Fruit fly (Drosophila melanogaster): Measurements from ENCODE around the gene Tdrd3.

The Tdrd3 gene

DNA sequence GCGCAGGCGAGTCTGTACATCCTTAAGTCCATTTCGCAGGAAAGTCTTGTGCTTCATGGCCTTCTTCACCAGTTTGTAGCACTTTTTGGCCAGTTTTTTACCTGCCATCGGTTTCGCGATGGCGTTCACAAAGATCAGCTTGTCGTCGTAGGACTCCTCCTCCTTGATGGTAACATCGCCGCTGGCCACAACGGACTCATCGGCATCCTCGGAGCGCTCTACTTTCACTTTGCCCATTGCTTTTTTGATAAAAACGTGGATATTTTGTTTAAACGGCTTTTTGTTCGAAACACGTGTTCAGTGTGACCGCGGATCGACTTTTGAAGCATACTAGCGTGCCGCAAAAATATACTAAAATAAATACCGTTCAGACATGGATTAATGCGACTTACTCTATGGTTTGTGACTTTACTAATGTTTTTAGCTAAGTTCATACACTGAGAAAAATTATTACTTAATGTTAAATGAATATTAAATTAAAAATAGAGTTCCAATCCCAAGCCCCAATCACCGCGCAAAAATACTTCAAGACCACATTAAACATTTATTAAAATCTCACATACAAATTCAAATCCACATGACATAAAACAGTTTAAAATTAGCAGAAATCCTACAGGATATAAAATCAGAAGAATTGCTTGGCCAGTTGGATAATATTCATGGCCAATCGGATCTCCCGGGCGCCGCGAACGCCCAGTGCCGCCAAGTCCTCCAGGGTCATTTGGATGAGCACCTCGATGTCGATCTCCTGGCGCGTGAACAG lies 15.4 kb downstream of the Tdrd3 start, which contains the start of gene NHP2 (continued):
- TF ChIP-seq Dad (GFP tag; optimal IDR thresholded peaks at IDR 0.05) = peak; percentile 29
- peak; percentile 57 to 82 for TF ChIP-seq dpn (GFP tag; optimal IDR thresholded peaks at IDR 0.05)
- no peak for TF ChIP-seq CG15073 (GFP tag; optimal IDR thresholded peaks at IDR 0.05)
- peak; percentile 40 for TF ChIP-seq shn (GFP tag; optimal IDR thresholded peaks at IDR 0.05)
- TF ChIP-seq grn (GFP tag; optimal IDR thresholded peaks at IDR 0.05) = no peak
- TF ChIP-seq NFAT (GFP tag; IDR thresholded peaks at IDR 0.05) = peak; percentile 76; the same call in 1 of the 2 replicates
- peak in 1 of 3 experiments; percentile 66 for TF ChIP-seq lola (GFP tag; optimal IDR thresholded peaks at IDR 0.05)
- TF ChIP-seq Adf1 (GFP tag; IDR thresholded peaks at IDR 0.05) = peak; percentile 57
- TF ChIP-seq CG17829 (tag; optimal IDR thresholded peaks at IDR 0.05) = peak; percentile 86
- no peak for TF ChIP-seq CG4404 (GFP tag; IDR thresholded peaks at IDR 0.05)
- TF ChIP-seq CG5180 (GFP tag; optimal IDR thresholded peaks at IDR 0.05) = no peak
- peak; percentile 52 for TF ChIP-seq trh (GFP tag; optimal IDR thresholded peaks at IDR 0.05)
- peak; percentile 81 for TF ChIP-seq Hsf (GFP tag; optimal IDR thresholded peaks at IDR 0.05)
- TF ChIP-seq Ssrp (tag; optimal IDR thresholded peaks at IDR 0.05) = peak; percentile 70
- peak; percentile 50 for TF ChIP-seq CG6683 (GFP tag; optimal IDR thresholded peaks at IDR 0.05)
- peak; percentile 72 for TF ChIP-seq psq (GFP tag; optimal IDR thresholded peaks at IDR 0.05)
- 0 out of 2 replicates have a peak, but pooled peaks have one; percentile 15 for TF ChIP-seq gt (GFP tag; IDR thresholded peaks at IDR 0.05)
- peak; percentile 85 for TF ChIP-seq dysf (GFP tag; IDR thresholded peaks at IDR 0.05)
- peak; percentile 84 for TF ChIP-seq CG17328 (GFP tag; IDR thresholded peaks at IDR 0.05)
- peak; percentile 48 for TF ChIP-seq CG1647 (GFP tag; optimal IDR thresholded peaks at IDR 0.05)
- peak; percentile 80 for TF ChIP-seq CG9817 (tag; optimal IDR thresholded peaks at IDR 0.05)
- TF ChIP-seq TFAM (GFP tag; optimal IDR thresholded peaks at IDR 0.05) = no peak
- peak; percentile 82 for TF ChIP-seq CG5953 (GFP tag; IDR thresholded peaks at IDR 0.05)
- peak; percentile 78 for TF ChIP-seq Vsx1 (GFP tag; optimal IDR thresholded peaks at IDR 0.05)
- TF ChIP-seq cg (GFP tag; optimal IDR thresholded peaks at IDR 0.05) = no peak
- peak; percentile 49 for TF ChIP-seq CG33557 (GFP tag; optimal IDR thresholded peaks at IDR 0.05)
- peak; percentile 76 for TF ChIP-seq CG12219 (GFP tag; optimal IDR thresholded peaks at IDR 0.05)
- TF ChIP-seq CG12071 (GFP tag; optimal IDR thresholded peaks at IDR 0.05) = no peak
- TF ChIP-seq ERR (GFP tag; optimal IDR thresholded peaks at IDR 0.05) = no peak
- TF ChIP-seq ap (GFP tag; IDR thresholded peaks at IDR 0.05) = peak; percentile 72; the same call in 1 of the 2 replicates
- no peak for TF ChIP-seq ham (GFP tag; IDR thresholded peaks at IDR 0.05)
- TF ChIP-seq CG2712 (tag; optimal IDR thresholded peaks at IDR 0.05) = peak; percentile 88
- peak; percentile 25 for TF ChIP-seq pnt (GFP tag; optimal IDR thresholded peaks at IDR 0.05)
- TF ChIP-seq MTF-1 (GFP tag; optimal IDR thresholded peaks at IDR 0.05; ENCODE audit: borderline replicate concordance) = peak; percentile 76
- TF ChIP-seq tio (GFP tag; optimal IDR thresholded peaks at IDR 0.05) = no peak
- TF ChIP-seq CG11504 (tag; optimal IDR thresholded peaks at IDR 0.05) = no peak
- peak; percentile 93 for TF ChIP-seq CG9797 (GFP tag; optimal IDR thresholded peaks at IDR 0.05)
- TF ChIP-seq CG4730 (GFP tag; IDR thresholded peaks at IDR 0.05) = peak; percentile 49
- TF ChIP-seq aop (GFP tag; IDR thresholded peaks at IDR 0.05) = no peak
- peak; percentile 75 for TF ChIP-seq CG12299 (tag; optimal IDR thresholded peaks at IDR 0.05)
- TF ChIP-seq sd (tag; optimal IDR thresholded peaks at IDR 0.05) = no peak
- peak; percentile 54 for TF ChIP-seq HLH54F (GFP tag; optimal IDR thresholded peaks at IDR 0.05)
- no peak for TF ChIP-seq PHDP (tag; optimal IDR thresholded peaks at IDR 0.05)
- peak; percentile 87 for TF ChIP-seq Xbp1 (GFP tag; optimal IDR thresholded peaks at IDR 0.05)
- TF ChIP-seq nau (GFP tag; optimal IDR thresholded peaks at IDR 0.05) = no peak
- TF ChIP-seq ro (GFP tag; IDR thresholded peaks at IDR 0.05) = no peak
- no peak for TF ChIP-seq gsb-n (tag; optimal IDR thresholded peaks at IDR 0.05)
- TF ChIP-seq CG15514 (GFP tag; optimal IDR thresholded peaks at IDR 0.05) = peak; percentile 82
- peak; percentile 58 for TF ChIP-seq nom (GFP tag; optimal IDR thresholded peaks at IDR 0.05)
